Fruit fly (Drosophila melanogaster): ENCODE results near the gene Sras.
A peak's percentile ranks its signal among the peaks of the same experiment; 100 is the strongest.

The Sras gene

dm6 chr3L:5565051-5565688 is 1.6 kb downstream of the Sras start, which contains the start of gene bc10 (continued):
- TF ChIP-seq wdn (GFP tag; IDR thresholded peaks at IDR 0.05), result no peak
- TF ChIP-seq CG8281 (tag; optimal IDR thresholded peaks at IDR 0.05), result no peak
- TF ChIP-seq CG16813 (GFP tag; IDR thresholded peaks at IDR 0.05; ENCODE audit: partially characterized antibody), result peak; percentile 82
- TF ChIP-seq Dp (GFP tag; optimal IDR thresholded peaks at IDR 0.05), result peak; percentile 98
- peak; percentile 97 for TF ChIP-seq E2f2 (GFP tag; IDR thresholded peaks at IDR 0.05)
- peak; percentile 47; the same call in 1 of the 4 replicates for TF ChIP-seq chinmo (GFP tag; IDR thresholded peaks at IDR 0.05; ENCODE audit: partially characterized antibody)
- peak; percentile 35 for TF ChIP-seq Nf-YC (tag; optimal IDR thresholded peaks at IDR 0.05)
- no peak for TF ChIP-seq cato (GFP tag; optimal IDR thresholded peaks at IDR 0.05; ENCODE audit: borderline replicate concordance)
- no peak for TF ChIP-seq CG13624 (GFP tag; optimal IDR thresholded peaks at IDR 0.05)
- TF ChIP-seq MTF-1 (GFP tag; optimal IDR thresholded peaks at IDR 0.05; ENCODE audit: borderline replicate concordance), result no peak
- no peak for TF ChIP-seq zfh1 (GFP tag; IDR thresholded peaks at IDR 0.05)
- TF ChIP-seq Abd-B (GFP tag; optimal IDR thresholded peaks at IDR 0.05), result no peak
- no peak for TF ChIP-seq Ravus (GFP tag; IDR thresholded peaks at IDR 0.05)
- no peak for TF ChIP-seq D19A (tag; optimal IDR thresholded peaks at IDR 0.05)
- no peak for TF ChIP-seq CG4282 (GFP tag; optimal IDR thresholded peaks at IDR 0.05)
- no peak for TF ChIP-seq lola (GFP tag; optimal IDR thresholded peaks at IDR 0.05)
- no peak for TF ChIP-seq ssp (GFP tag; IDR thresholded peaks at IDR 0.05)
- no peak for TF ChIP-seq CG15269 (tag; optimal IDR thresholded peaks at IDR 0.05)
- TF ChIP-seq CG6813 (GFP tag; optimal IDR thresholded peaks at IDR 0.05), result no peak
- TF ChIP-seq Fer3 (tag; optimal IDR thresholded peaks at IDR 0.05), result no peak
- no peak for TF ChIP-seq wor (GFP tag; IDR thresholded peaks at IDR 0.05)
- TF ChIP-seq CG7786 (GFP tag; optimal IDR thresholded peaks at IDR 0.05), result no peak
- peak; percentile 87 for TF ChIP-seq BEAF-32 (GFP tag; optimal IDR thresholded peaks at IDR 0.05)
- no peak for TF ChIP-seq gt (GFP tag; IDR thresholded peaks at IDR 0.05)
- no peak for TF ChIP-seq ATbp (GFP tag; optimal IDR thresholded peaks at IDR 0.05)
- TF ChIP-seq CG8388 (GFP tag; optimal IDR thresholded peaks at IDR 0.05), result no peak
- peak; percentile 90 for TF ChIP-seq CG42726 (GFP tag; IDR thresholded peaks at IDR 0.05; ENCODE audit: partially characterized antibody)
- TF ChIP-seq CG18262 (tag; optimal IDR thresholded peaks at IDR 0.05), result no peak
- no peak for TF ChIP-seq CG1792 (GFP tag; optimal IDR thresholded peaks at IDR 0.05)
- no peak for TF ChIP-seq peb (GFP tag; IDR thresholded peaks at IDR 0.05)
- TF ChIP-seq CG9215 (GFP tag; IDR thresholded peaks at IDR 0.05), result no peak
- no peak for TF ChIP-seq pros (GFP tag; optimal IDR thresholded peaks at IDR 0.05)
- TF ChIP-seq Meics (GFP tag; optimal IDR thresholded peaks at IDR 0.05), result no peak
- TF ChIP-seq zf30C (GFP tag; optimal IDR thresholded peaks at IDR 0.05), result no peak
- peak; percentile 20 for TF ChIP-seq CG2712 (tag; optimal IDR thresholded peaks at IDR 0.05)
- TF ChIP-seq pb (GFP tag; optimal IDR thresholded peaks at IDR 0.05), result no peak
- no peak for TF ChIP-seq CG18599 (GFP tag; optimal IDR thresholded peaks at IDR 0.05)
- no peak for TF ChIP-seq al (GFP tag; IDR thresholded peaks at IDR 0.05)
- no peak for TF ChIP-seq Xrp1 (GFP tag; IDR thresholded peaks at IDR 0.05)
- TF ChIP-seq CG31224 (GFP tag; IDR thresholded peaks at IDR 0.05), result no peak
- no peak for TF ChIP-seq danr (GFP tag; IDR thresholded peaks at IDR 0.05)
- TF ChIP-seq CG30020 (tag; optimal IDR thresholded peaks at IDR 0.05), result no peak
- peak; percentile 56 for TF ChIP-seq stwl (tag; optimal IDR thresholded peaks at IDR 0.05)
- TF ChIP-seq CG8359 (GFP tag; optimal IDR thresholded peaks at IDR 0.05; ENCODE audit: borderline replicate concordance), result no peak
- TF ChIP-seq CG2116 (GFP tag; optimal IDR thresholded peaks at IDR 0.05), result peak; percentile 61
- TF ChIP-seq ttk (GFP tag; IDR thresholded peaks at IDR 0.05), result no peak
- no peak for TF ChIP-seq eve (GFP tag; optimal IDR thresholded peaks at IDR 0.05)
- no peak for TF ChIP-seq CG2889 (GFP tag; IDR thresholded peaks at IDR 0.05)
- no peak for TF ChIP-seq CG17568 (GFP tag; optimal IDR thresholded peaks at IDR 0.05)
- no peak for TF ChIP-seq bigmax (GFP tag; optimal IDR thresholded peaks at IDR 0.05)
